Fruit fly (Drosophila melanogaster) Kc167 (cell line): Measurements from ENCODE around the gene Ldh.

Source experiments
- Sin3A ChIP-seq: fragments of >200 bp; optimal IDR thresholded peaks from 2 replicates; lab custom pipeline; 2018; ENCODE audit warnings: missing external identifiers
- h ChIP-seq: fragments of >200 bp; optimal IDR thresholded peaks from 3 replicates; lab custom pipeline; 2018; ENCODE audit warnings: missing external identifiers

- TF ChIP-seq Sin3A (lab: Kevin White, UChicago) (no peak), h (no peak)
Observed at dm6 chr3L:6270283-6270682, 7.8 kb upstream of the Ldh start.
